Worm (Caenorhabditis elegans) whole organism, young adult: ENCODE results near the gene cyp-13A3.
A peak's percentile ranks its signal among the peaks of the same experiment; 100 is the strongest.

Source experiments
- B0336.3 ChIP-seq: fragments of 200-800 bp; sonication (Bioruptor generic); IDR thresholded peaks from 2 replicates; pipeline ENCODE4 v1.3.6; 2022; ENCODE audit warnings: missing genetic modification characterization, missing compliant biosample characterization
- C06A6.2 ChIP-seq: fragments of 200-800 bp; sonication (Bioruptor generic); conservative IDR thresholded peaks from 2 replicates; pipeline ENCODE4 v1.3.6; 2022; ENCODE audit warnings: missing genetic modification characterization, missing compliant biosample characterization
- C17E4.6 ChIP-seq: fragments of 200-800 bp; sonication (Bioruptor generic); IDR thresholded peaks from 2 replicates; pipeline ENCODE4 v1.3.6; 2022; ENCODE audit warnings: missing genetic modification reagents, missing genetic modification characterization, missing compliant biosample characterization
- F37B4.10 ChIP-seq: fragments of 200-800 bp; sonication (Bioruptor generic); IDR thresholded peaks from 2 replicates; pipeline ENCODE4 v1.3.6; 2022; ENCODE audit warnings: missing genetic modification characterization, missing compliant biosample characterization
- F55B11.4 ChIP-seq: sonication (generic microtip); optimal IDR thresholded peaks from 2 replicates; lab custom pipeline; 2016; ENCODE audit warnings: missing compliant biosample characterization, missing genetic modification characterization, borderline replicate concordance; ENCODE audit not compliant: insufficient read depth
- T07F8.4 ChIP-seq: sonication (generic microtip); optimal IDR thresholded peaks from 2 replicates; lab custom pipeline; 2016; ENCODE audit warnings: mild to moderate bottlenecking, missing genetic modification characterization, moderate library complexity, missing compliant biosample characterization
- Y53F4B.3 ChIP-seq: fragments of 200-800 bp; sonication (Bioruptor generic); IDR thresholded peaks from 2 replicates; pipeline ENCODE4 v1.3.6; 2022; ENCODE audit warnings: missing genetic modification reagents, missing genetic modification characterization, missing compliant biosample characterization
- ZK185.1 ChIP-seq: sonication (generic microtip); optimal IDR thresholded peaks from 2 replicates; lab custom pipeline; 2016; ENCODE audit warnings: mild to moderate bottlenecking, missing genetic modification characterization, missing compliant biosample characterization; ENCODE audit not compliant: poor library complexity, severe bottlenecking
- aptf-2 ChIP-seq: fragments of 200-800 bp; sonication (Bioruptor generic); conservative IDR thresholded peaks from 2 replicates; pipeline ENCODE4 v1.3.6; 2022; ENCODE audit warnings: missing genetic modification reagents, missing genetic modification characterization, missing compliant biosample characterization
- athp-1 ChIP-seq: sonication (generic microtip); optimal IDR thresholded peaks from 2 replicates; lab custom pipeline; 2017; ENCODE audit warnings: mild to moderate bottlenecking, missing genetic modification characterization, missing compliant biosample characterization
- attf-5 ChIP-seq: fragments of 200-800 bp; sonication (Bioruptor generic); optimal IDR thresholded peaks from 2 replicates; lab custom pipeline; 2018; ENCODE audit warnings: mild to moderate bottlenecking, missing genetic modification characterization, missing compliant biosample characterization
- bed-2 ChIP-seq: fragments of 200-800 bp; sonication (Bioruptor generic); IDR thresholded peaks from 2 replicates; pipeline ENCODE4 v1.3.6; 2022; ENCODE audit warnings: missing genetic modification reagents, missing genetic modification characterization, missing compliant biosample characterization
- cebp-2 ChIP-seq: fragments of 200-800 bp; sonication (Bioruptor generic); IDR thresholded peaks from 2 replicates; pipeline ENCODE4 v1.3.6; 2022; ENCODE audit warnings: missing genetic modification characterization, missing compliant biosample characterization
- chd-7 ChIP-seq: sonication (generic microtip); optimal IDR thresholded peaks from 2 replicates; lab custom pipeline; 2016; ENCODE audit warnings: mild to moderate bottlenecking, missing genetic modification characterization, moderate library complexity, missing compliant biosample characterization
- die-1 ChIP-seq: sonication (generic microtip); optimal IDR thresholded peaks from 2 replicates; lab custom pipeline; 2016; ENCODE audit warnings: missing genotype, mild to moderate bottlenecking, missing genetic modification characterization, missing compliant biosample characterization
- egl-18 ChIP-seq: fragments of 200-800 bp; sonication (Bioruptor generic); IDR thresholded peaks from 2 replicates; pipeline ENCODE4 v1.3.6; 2022; ENCODE audit warnings: missing genetic modification reagents, missing genetic modification characterization, missing compliant biosample characterization
- fkh-3 ChIP-seq: sonication (generic microtip); optimal IDR thresholded peaks from 2 replicates; lab custom pipeline; 2016; ENCODE audit warnings: mild to moderate bottlenecking, missing genetic modification characterization, missing compliant biosample characterization
- gei-17 ChIP-seq: fragments of 200-800 bp; sonication (Bioruptor generic); optimal IDR thresholded peaks from 2 replicates; lab custom pipeline; 2018; ENCODE audit warnings: mild to moderate bottlenecking, missing genetic modification characterization, missing compliant biosample characterization
- hsf-1 ChIP-seq: fragments of 200-800 bp; sonication (Bioruptor generic); IDR thresholded peaks from 2 replicates; pipeline ENCODE4 v1.3.6; 2022; ENCODE audit warnings: missing genetic modification reagents, missing genetic modification characterization, missing compliant biosample characterization
- lin-35 ChIP-seq, 3 experiments: fragments of 150-350 bp in 2 of 3; sonication (generic microtip) in 1 of 3; optimal IDR thresholded peaks; 2 replicates each; lab custom pipeline; 2014 to 2018; ENCODE audit warnings: missing biosample characterization in 3 of 3, missing genetic modification characterization in 3 of 3, missing genetic modification reagents in 3 of 3
- madf-10 ChIP-seq: sonication (generic microtip); optimal IDR thresholded peaks from 2 replicates; lab custom pipeline; 2016; ENCODE audit warnings: mild to moderate bottlenecking, missing genetic modification characterization, missing compliant biosample characterization
- madf-3 ChIP-seq: fragments of 200-800 bp; sonication (Bioruptor generic); IDR thresholded peaks from 2 replicates; pipeline ENCODE4 v1.3.6; 2022; ENCODE audit warnings: missing genetic modification reagents, missing genetic modification characterization, missing compliant biosample characterization
- madf-6 ChIP-seq: fragments of 200-800 bp; sonication (Bioruptor generic); IDR thresholded peaks from 2 replicates; pipeline ENCODE4 v1.3.6; 2022; ENCODE audit warnings: missing genetic modification reagents, missing genetic modification characterization, missing compliant biosample characterization
- mxl-1 ChIP-seq: sonication (generic microtip); optimal IDR thresholded peaks from 2 replicates; lab custom pipeline; 2016; ENCODE audit warnings: missing genetic modification characterization, missing compliant biosample characterization
- nfya-1 ChIP-seq: sonication (generic microtip); optimal IDR thresholded peaks from 2 replicates; lab custom pipeline; 2017; ENCODE audit warnings: antibody characterized with exemption, missing compliant biosample characterization, missing genetic modification characterization, borderline replicate concordance; ENCODE audit not compliant: insufficient read depth
- nfyb-1 ChIP-seq: fragments of 200-800 bp; sonication (Bioruptor generic); IDR thresholded peaks from 2 replicates; pipeline ENCODE4 v1.3.6; 2022; ENCODE audit warnings: missing genetic modification reagents, missing genetic modification characterization, missing compliant biosample characterization
- nhr-80 ChIP-seq: sonication (generic microtip); optimal IDR thresholded peaks from 2 replicates; lab custom pipeline; 2016; ENCODE audit warnings: missing genetic modification characterization, missing compliant biosample characterization
- rcor-1 ChIP-seq: fragments of 200-800 bp; sonication (Bioruptor generic); IDR thresholded peaks from 2 replicates; pipeline ENCODE4 v1.3.6; 2022; ENCODE audit warnings: missing genetic modification reagents, missing genetic modification characterization, missing compliant biosample characterization
- repo-1 ChIP-seq: sonication (generic microtip); optimal IDR thresholded peaks from 2 replicates; lab custom pipeline; 2017; ENCODE audit warnings: mild to moderate bottlenecking, missing genetic modification characterization, missing compliant biosample characterization
- rpc-1 ChIP-seq, 2 experiments: fragments of 150-350 bp in 1 of 2; sonication (generic microtip) in 1 of 2; optimal IDR thresholded peaks; 2 replicates each; lab custom pipeline; 2014 to 2018; ENCODE audit warnings: missing biosample characterization in 1 of 2, missing genetic modification characterization in 1 of 2, missing genetic modification reagents in 1 of 2, missing genotype in 1 of 2
- sdz-38 ChIP-seq: sonication (generic microtip); optimal IDR thresholded peaks from 2 replicates; lab custom pipeline; 2016; ENCODE audit warnings: missing genotype, missing genetic modification characterization, missing compliant biosample characterization
- xnd-1 ChIP-seq: sonication (generic microtip); optimal IDR thresholded peaks from 2 replicates; lab custom pipeline; 2016; ENCODE audit warnings: missing genotype, missing genetic modification reagents, missing genetic modification characterization, missing compliant biosample characterization
- zim-3 ChIP-seq: sonication (generic microtip); optimal IDR thresholded peaks from 2 replicates; lab custom pipeline; 2017; ENCODE audit warnings: mild to moderate bottlenecking, missing genetic modification characterization, moderate library complexity, missing compliant biosample characterization
- ztf-3 ChIP-seq: fragments of 200-800 bp; sonication (Bioruptor generic); optimal IDR thresholded peaks from 2 replicates; lab custom pipeline; 2018; ENCODE audit warnings: mild to moderate bottlenecking, missing genetic modification characterization, missing compliant biosample characterization

Gene cyp-13A3

DNA sequence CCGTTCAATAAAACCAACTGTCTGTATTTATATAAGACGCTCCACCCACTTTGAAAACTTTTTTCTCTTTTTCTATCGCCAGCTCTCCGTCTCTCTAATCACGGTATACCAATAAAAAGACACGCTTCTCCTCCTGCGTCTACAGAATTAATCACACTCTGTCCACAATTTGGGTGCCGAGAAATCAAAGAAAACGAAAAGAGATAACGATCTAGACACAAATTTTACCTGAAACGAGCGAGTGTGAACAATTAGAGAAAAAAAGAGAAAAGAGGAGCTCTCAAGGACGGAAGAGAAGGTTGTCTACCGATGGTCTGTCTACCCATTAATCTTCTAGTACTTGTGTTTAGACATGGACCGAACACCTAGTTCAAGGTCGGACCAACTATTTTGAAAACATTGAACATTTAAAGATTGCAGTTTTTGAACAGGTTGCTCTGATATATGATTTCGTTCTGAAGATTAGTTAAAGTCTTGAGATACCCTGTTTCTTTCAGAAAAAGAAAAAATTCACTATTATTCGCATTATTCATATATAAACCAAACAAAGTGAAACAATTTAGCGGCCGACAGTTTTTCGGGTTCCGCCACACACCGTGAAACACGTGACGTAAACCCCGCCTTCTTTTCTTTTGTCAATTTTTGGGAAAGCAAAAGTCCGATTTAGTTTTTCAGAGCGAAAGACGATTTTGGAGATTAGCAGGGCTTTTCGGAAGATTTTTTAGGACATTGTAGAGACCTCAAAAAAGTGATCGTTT lies 5.5 kb downstream of the cyp-13A3 start, which contains the start of gene cyp-13A2 (continued):
- TF ChIP-seq C06A6.2 (GFP tag; lab: Robert Waterston, UW) (no peak), madf-10 (tag; lab: Kevin White, UChicago) (no peak), B0336.3 (GFP tag; lab: Robert Waterston, UW) (0 out of 2 replicates have a peak, but pooled peaks have one; percentile 27), chd-7 (no peak), gei-17 (GFP tag; lab: Kevin White, UChicago) (no peak), F55B11.4 (tag; lab: Kevin White, UChicago) (no peak), lin-35 (GFP tag; optimal IDR thresholded peaks at IDR 0.05; lab: Kevin White, UChicago) (no peak)

ce11 chrII:9786215-9786614 lies 6.9 kb downstream of the cyp-13A3 start:
- TF ChIP-seq mxl-1 (tag; lab: Kevin White, UChicago) (no peak), aptf-2 (no peak), sdz-38 (tag; lab: Kevin White, UChicago) (no peak), nhr-80 (tag; lab: Kevin White, UChicago) (no peak), F37B4.10 (GFP tag; lab: Robert Waterston, UW) (no peak), C06A6.2 (GFP tag; lab: Robert Waterston, UW) (no peak), hsf-1 (GFP tag; lab: Robert Waterston, UW) (no peak), attf-5 (GFP tag; lab: Kevin White, UChicago) (no peak), rcor-1 (GFP tag; lab: Robert Waterston, UW) (no peak), rpc-1 (optimal IDR thresholded peaks at IDR 0.05; lab: Kevin White, UChicago) (no peak), rpc-1 (tag; optimal IDR thresholded peaks at IDR 0.05; lab: Kevin White, UChicago) (no peak), ZK185.1 (tag; lab: Kevin White, UChicago) (no peak), madf-6 (no peak), nfyb-1 (no peak), egl-18 (no peak), fkh-3 (tag; lab: Kevin White, UChicago) (no peak)

ce11 chrII:9782337-9782736 lies 10.8 kb downstream of the cyp-13A3 start, which contains the start of gene T10B9.14:
T10B9.14 (minus strand) TSS chrII:9782437.
- TF ChIP-seq madf-3 (GFP tag; lab: Robert Waterston, UW): no peak
- no peak for TF ChIP-seq die-1 (tag; lab: Kevin White, UChicago)
- no peak for TF ChIP-seq repo-1 (tag; lab: Kevin White, UChicago)
- TF ChIP-seq athp-1: no peak
- TF ChIP-seq zim-3 (tag; lab: Kevin White, UChicago): no peak
- TF ChIP-seq cebp-2 (GFP tag; lab: Robert Waterston, UW): no peak
- no peak for TF ChIP-seq bed-2
- no peak for TF ChIP-seq egl-18
- no peak for TF ChIP-seq nfya-1
- no peak for TF ChIP-seq ztf-3 (GFP tag; lab: Kevin White, UChicago)
- TF ChIP-seq xnd-1 (tag; lab: Kevin White, UChicago): no peak
- no peak for TF ChIP-seq T07F8.4
- TF ChIP-seq C17E4.6 (GFP tag; lab: Robert Waterston, UW): no peak

ce11 chrII:9781842-9782241 lies 11.3 kb downstream of the cyp-13A3 start, which contains the start of gene cyp-13A1:
cyp-13A1 (minus strand) TSS chrII:9781997.
- no peak for TF ChIP-seq Y53F4B.3
- peak; percentile 55 for TF ChIP-seq nhr-80 (tag; lab: Kevin White, UChicago)
